Worm (Caenorhabditis elegans) whole organism, late embryonic: ENCODE results near the gene srg-40.
A peak's percentile ranks its signal among the peaks of the same experiment; 100 is the strongest.

Experiments used
- C38D4.7 ChIP-seq: fragments of 200-800 bp; sonication (Bioruptor generic); optimal IDR thresholded peaks from 2 replicates; lab custom pipeline; 2018; ENCODE audit warnings: mild to moderate bottlenecking, missing genetic modification characterization, moderate library complexity, missing compliant biosample characterization
- T23F11.4 ChIP-seq: fragments of 200-800 bp; sonication (Bioruptor generic); optimal IDR thresholded peaks from 2 replicates; lab custom pipeline; 2018; ENCODE audit warnings: mild to moderate bottlenecking, missing genetic modification characterization, missing compliant biosample characterization
- Y22D7AL.16 ChIP-seq: sonication (generic microtip); optimal IDR thresholded peaks from 2 replicates; lab custom pipeline; 2016; ENCODE audit warnings: missing genetic modification characterization, missing compliant biosample characterization
- ahr-1 ChIP-seq: sonication (generic microtip); optimal IDR thresholded peaks from 2 replicates; lab custom pipeline; 2016; ENCODE audit warnings: missing genetic modification characterization, missing compliant biosample characterization
- ceh-14 ChIP-seq: sonication (generic microtip); optimal IDR thresholded peaks from 2 replicates; lab custom pipeline; 2016; ENCODE audit warnings: missing genotype, missing genetic modification characterization, missing compliant biosample characterization
- ceh-18 ChIP-seq: sonication (generic microtip); optimal IDR thresholded peaks from 2 replicates; lab custom pipeline; 2016; ENCODE audit warnings: missing genetic modification characterization, missing compliant biosample characterization
- ceh-2 ChIP-seq: sonication (generic microtip); optimal IDR thresholded peaks from 2 replicates; lab custom pipeline; 2016; ENCODE audit warnings: missing genotype, missing genetic modification characterization, missing compliant biosample characterization
- ceh-22 ChIP-seq: sonication (generic microtip); optimal IDR thresholded peaks from 2 replicates; lab custom pipeline; 2017; ENCODE audit warnings: missing biosample characterization, missing genetic modification characterization
- ceh-24 ChIP-seq: sonication (generic microtip); optimal IDR thresholded peaks from 2 replicates; lab custom pipeline; 2016; ENCODE audit warnings: mild to moderate bottlenecking, missing genetic modification characterization, missing compliant biosample characterization
- ceh-31 ChIP-seq: sonication (generic microtip); optimal IDR thresholded peaks from 2 replicates; lab custom pipeline; 2016; ENCODE audit warnings: missing genetic modification characterization, missing compliant biosample characterization
- ceh-48 ChIP-seq: sonication (generic microtip); optimal IDR thresholded peaks from 2 replicates; lab custom pipeline; 2016; ENCODE audit warnings: missing genetic modification characterization, inconsistent platforms, missing compliant biosample characterization
- ceh-9 ChIP-seq: sonication (generic microtip); optimal IDR thresholded peaks from 2 replicates; lab custom pipeline; 2016; ENCODE audit warnings: mild to moderate bottlenecking, missing genetic modification characterization, inconsistent platforms, missing compliant biosample characterization
- fkh-10 ChIP-seq: fragments of 150-350 bp; optimal IDR thresholded peaks from 2 replicates; lab custom pipeline; 2014; ENCODE audit warnings: missing biosample characterization, missing genetic modification reagents, missing genetic modification characterization
- hlh-13 ChIP-seq: fragments of 200-800 bp; sonication (Bioruptor generic); optimal IDR thresholded peaks from 2 replicates; lab custom pipeline; 2018; ENCODE audit warnings: mild to moderate bottlenecking, missing genetic modification characterization, missing compliant biosample characterization
- hlh-15 ChIP-seq: sonication (generic microtip); optimal IDR thresholded peaks from 2 replicates; lab custom pipeline; 2016; ENCODE audit warnings: missing genetic modification characterization, missing compliant biosample characterization
- hlh-30 ChIP-seq: sonication (generic microtip); optimal IDR thresholded peaks from 2 replicates; lab custom pipeline; 2017; ENCODE audit warnings: antibody characterized with exemption, missing genetic modification characterization, missing compliant biosample characterization; ENCODE audit not compliant: insufficient read depth
- hlh-6 ChIP-seq: sonication (generic microtip); optimal IDR thresholded peaks from 2 replicates; lab custom pipeline; 2016; ENCODE audit warnings: missing genotype, missing genetic modification characterization, missing compliant biosample characterization
- hlh-8 ChIP-seq: sonication (generic microtip); optimal IDR thresholded peaks from 2 replicates; lab custom pipeline; 2016; ENCODE audit warnings: missing genotype, missing genetic modification characterization, missing compliant biosample characterization
- lin-11 ChIP-seq: fragments of 200-800 bp; sonication (Bioruptor generic); optimal IDR thresholded peaks from 2 replicates; lab custom pipeline; 2018; ENCODE audit warnings: mild to moderate bottlenecking, missing genetic modification characterization, missing compliant biosample characterization
- madf-2 ChIP-seq: sonication (generic microtip); optimal IDR thresholded peaks from 2 replicates; lab custom pipeline; 2017; ENCODE audit warnings: missing genetic modification characterization, missing compliant biosample characterization
- mec-3 ChIP-seq: sonication (generic microtip); optimal IDR thresholded peaks from 2 replicates; lab custom pipeline; 2016; ENCODE audit warnings: borderline replicate concordance, missing genetic modification characterization, missing compliant biosample characterization
- nhr-232 ChIP-seq: sonication (generic microtip); optimal IDR thresholded peaks from 2 replicates; lab custom pipeline; 2016; ENCODE audit warnings: missing genetic modification characterization, missing compliant biosample characterization
- pqm-1 ChIP-seq: sonication (generic microtip); optimal IDR thresholded peaks from 2 replicates; lab custom pipeline; 2016; ENCODE audit warnings: missing genetic modification characterization, missing compliant biosample characterization
- pros-1 ChIP-seq: fragments of 150-350 bp; optimal IDR thresholded peaks from 2 replicates; lab custom pipeline; 2014; ENCODE audit warnings: missing biosample characterization, missing genetic modification reagents, missing genetic modification characterization
- ref-2 ChIP-seq: sonication (generic microtip); optimal IDR thresholded peaks from 2 replicates; lab custom pipeline; 2016; ENCODE audit warnings: missing genetic modification characterization, missing compliant biosample characterization
- rnt-1 ChIP-seq: sonication (generic microtip); optimal IDR thresholded peaks from 2 replicates; lab custom pipeline; 2016; ENCODE audit warnings: missing genetic modification characterization, missing compliant biosample characterization
- sox-2 ChIP-seq: fragments of 200-800 bp; sonication (Bioruptor generic); IDR thresholded peaks from 2 replicates; pipeline ENCODE4 v1.3.6; 2022; ENCODE audit warnings: missing genetic modification reagents, missing genetic modification characterization, missing compliant biosample characterization
- sox-4 ChIP-seq: sonication (generic microtip); optimal IDR thresholded peaks from 2 replicates; lab custom pipeline; 2017; ENCODE audit warnings: mild to moderate bottlenecking, missing genetic modification characterization, inconsistent platforms, missing compliant biosample characterization
- syd-9 ChIP-seq: sonication (generic microtip); optimal IDR thresholded peaks from 2 replicates; lab custom pipeline; 2016; ENCODE audit warnings: mild to moderate bottlenecking, missing genetic modification characterization, moderate library complexity, missing compliant biosample characterization
- tbx-2 ChIP-seq: sonication (generic microtip); optimal IDR thresholded peaks from 2 replicates; lab custom pipeline; 2016; ENCODE audit warnings: missing genetic modification characterization, missing compliant biosample characterization
- tbx-7 ChIP-seq: sonication (generic microtip); optimal IDR thresholded peaks from 2 replicates; lab custom pipeline; 2016; ENCODE audit warnings: missing genotype, missing genetic modification characterization, missing compliant biosample characterization
- ttx-3 ChIP-seq: sonication (generic microtip); optimal IDR thresholded peaks from 2 replicates; lab custom pipeline; 2016; ENCODE audit warnings: missing genetic modification reagents, missing genetic modification characterization, missing compliant biosample characterization
- unc-3 ChIP-seq, 2 experiments: fragments of 200-800 bp in 1 of 2; sonication (Bioruptor generic) in 1 of 2; sonication (generic microtip) in 1 of 2; conservative IDR thresholded peaks in 1 of 2; optimal IDR thresholded peaks in 1 of 2; 2 replicates each; pipeline versions ENCODE4 v1.3.6 to Lab custom; 2016 to 2022; ENCODE audit warnings: missing compliant biosample characterization in 2 of 2, missing genetic modification characterization in 2 of 2, missing genetic modification reagents in 1 of 2
- unc-42 ChIP-seq: sonication (generic microtip); optimal IDR thresholded peaks from 2 replicates; lab custom pipeline; 2016; ENCODE audit warnings: missing genotype, missing genetic modification characterization, missing compliant biosample characterization
- unc-55 ChIP-seq: sonication (generic microtip); optimal IDR thresholded peaks from 2 replicates; lab custom pipeline; 2017; ENCODE audit warnings: missing biosample characterization, missing genetic modification reagents, missing genetic modification characterization

srg-40 gene

ce11 chrV:11141179-11141578 lies 23.2 kb downstream of the srg-40 start, which contains the start of gene folt-1:
TSS of gene folt-1 (plus strand) at chrV:11141479.
- TF ChIP-seq unc-3 (GFP tag; conservative IDR thresholded peaks at IDR 0.05; lab: Robert Waterston, UW) (no peak), unc-3 (tag; optimal IDR thresholded peaks at IDR 0.05; lab: Kevin White, UChicago) (no peak), sox-2 (GFP tag; lab: Robert Waterston, UW) (no peak), pros-1 (tag; lab: Kevin White, UChicago) (no peak), Y22D7AL.16 (tag; lab: Kevin White, UChicago) (no peak), syd-9 (tag; lab: Kevin White, UChicago) (no peak), ceh-22 (tag; lab: Kevin White, UChicago) (no peak), sox-4 (no peak), madf-2 (tag; lab: Kevin White, UChicago) (no peak), unc-42 (tag; lab: Kevin White, UChicago) (no peak), tbx-7 (tag; lab: Kevin White, UChicago) (no peak), tbx-2 (tag; lab: Kevin White, UChicago) (no peak), hlh-6 (tag; lab: Kevin White, UChicago) (no peak), pqm-1 (tag; lab: Kevin White, UChicago) (no peak), ttx-3 (tag; lab: Kevin White, UChicago) (no peak), hlh-15 (tag; lab: Kevin White, UChicago) (no peak), ceh-14 (tag; lab: Kevin White, UChicago) (no peak), ceh-9 (no peak)

- TF ChIP-seq ceh-24 (tag; lab: Kevin White, UChicago) (no peak), ceh-18 (peak; percentile 60), ceh-48 (no peak), lin-11 (tag; lab: Kevin White, UChicago) (no peak), ceh-31 (tag; lab: Kevin White, UChicago) (no peak), ceh-22 (tag; lab: Kevin White, UChicago) (no peak), unc-42 (tag; lab: Kevin White, UChicago) (peak; percentile 3), unc-55 (GFP tag; lab: Kevin White, UChicago) (no peak), ceh-2 (no peak), nhr-232 (tag; lab: Kevin White, UChicago) (no peak), hlh-13 (GFP tag; lab: Kevin White, UChicago) (no peak), mec-3 (tag; lab: Kevin White, UChicago) (no peak), sox-4 (no peak), rnt-1 (tag; lab: Kevin White, UChicago) (no peak), ceh-14 (tag; lab: Kevin White, UChicago) (no peak), ttx-3 (tag; lab: Kevin White, UChicago) (no peak), fkh-10 (GFP tag; lab: Kevin White, UChicago) (no peak)
These were observed 24.0 kb downstream of the srg-40 start for ce11 chrV:11140326-11140725.

ce11 chrV:11134296-11134695 lies 30.1 kb downstream of the srg-40 start, which contains the start of gene glb-3:
TSS of gene glb-3 (plus strand) at chrV:11134596.
- TF ChIP-seq tbx-7 (tag; lab: Kevin White, UChicago) (no peak), C38D4.7 (GFP tag; lab: Kevin White, UChicago) (no peak), hlh-30 (tag; lab: Kevin White, UChicago) (no peak), ahr-1 (no peak), pqm-1 (tag; lab: Kevin White, UChicago) (no peak), Y22D7AL.16 (tag; lab: Kevin White, UChicago) (no peak), ref-2 (no peak), nhr-232 (tag; lab: Kevin White, UChicago) (no peak)

- TF ChIP-seq T23F11.4 (GFP tag; lab: Kevin White, UChicago): no peak
- peak; percentile 15 for TF ChIP-seq hlh-8 (tag; lab: Kevin White, UChicago)
These were observed 30.9 kb downstream of the srg-40 start for ce11 chrV:11133516-11133915.
